Worm (Caenorhabditis elegans) whole organism, midembryonic: ENCODE measurements around the gene H14A12.3.

ENCODE experiments used
- cog-1 ChIP-seq: sonication (generic microtip); optimal IDR thresholded peaks from 2 replicates; lab custom pipeline; 2016; ENCODE audit warnings: missing genetic modification characterization, missing compliant biosample characterization
- ref-1 ChIP-seq: fragments of 200-800 bp; sonication (Bioruptor generic); conservative IDR thresholded peaks from 2 replicates; pipeline ENCODE4 v1.3.6; 2022; ENCODE audit warnings: missing genetic modification reagents, missing genetic modification characterization, missing compliant biosample characterization
- tab-1 ChIP-seq: fragments of 200-800 bp; sonication (Bioruptor generic); IDR thresholded peaks from 2 replicates; pipeline ENCODE4 v1.3.6; 2022; ENCODE audit warnings: missing genetic modification characterization, missing compliant biosample characterization
- ztf-23 ChIP-seq: fragments of 200-800 bp; sonication (Bioruptor generic); IDR thresholded peaks from 2 replicates; pipeline ENCODE4 v1.3.6; 2022; ENCODE audit warnings: missing genetic modification reagents, missing genetic modification characterization, missing compliant biosample characterization

- TF ChIP-seq tab-1 (GFP tag; lab: Robert Waterston, UW) (no peak), cog-1 (tag; lab: Kevin White, UChicago) (no peak), ref-1 (GFP tag; lab: Robert Waterston, UW) (no peak), ztf-23 (no peak)
Observed at ce11 chrIII:7497782-7498266, 34.2 kb downstream of the H14A12.3 start, which contains the start of gene cgh-1.
